Fruit fly (Drosophila melanogaster) whole organism, embryonic: ENCODE measurements around the gene Cyt-c-p.

Experiments used
- Bdp1 ChIP-seq: fragments of 200-800 bp; sonication (Bioruptor generic); optimal IDR thresholded peaks from 3 replicates; lab custom pipeline; 2016; ENCODE audit warnings: missing biosample characterization, missing genetic modification characterization
- CG10209 ChIP-seq: fragments of 200-800 bp; sonication (Bioruptor generic); optimal IDR thresholded peaks from 3 replicates; lab custom pipeline; 2017; ENCODE audit warnings: missing biosample characterization, mild to moderate bottlenecking, missing genetic modification characterization, missing genetic modification reagents
- CG10431 ChIP-seq: fragments of 200-800 bp; sonication (Bioruptor generic); optimal IDR thresholded peaks from 3 replicates; lab custom pipeline; 2018; ENCODE audit warnings: missing biosample characterization, mild to moderate bottlenecking, missing genetic modification characterization
- CG12236 ChIP-seq: fragments of 200-800 bp; sonication (Bioruptor generic); optimal IDR thresholded peaks from 2 replicates; lab custom pipeline; 2016; ENCODE audit warnings: missing biosample characterization, missing genetic modification characterization
- CG13624 ChIP-seq: fragments of 200-800 bp; sonication (Bioruptor generic); optimal IDR thresholded peaks from 2 replicates; lab custom pipeline; 2016; ENCODE audit warnings: missing biosample characterization, missing genetic modification characterization
- CG15479 ChIP-seq: fragments of 200-800 bp; sonication (Bioruptor generic); optimal IDR thresholded peaks from 3 replicates; lab custom pipeline; 2019; ENCODE audit warnings: missing biosample characterization, mild to moderate bottlenecking, missing genetic modification characterization, moderate library complexity
- CG16863 ChIP-seq: fragments of 200-800 bp; sonication (Bioruptor generic); optimal IDR thresholded peaks from 3 replicates; lab custom pipeline; 2016; ENCODE audit warnings: missing biosample characterization, missing genetic modification characterization
- CG1832 ChIP-seq: fragments of 200-800 bp; sonication (Bioruptor generic); optimal IDR thresholded peaks from 2 replicates; lab custom pipeline; 2017; ENCODE audit warnings: missing biosample characterization, mild to moderate bottlenecking, missing genetic modification characterization, inconsistent platforms
- CG31388 ChIP-seq: fragments of 200-800 bp; sonication (Bioruptor generic); optimal IDR thresholded peaks from 2 replicates; lab custom pipeline; 2016; ENCODE audit warnings: missing biosample characterization, missing genetic modification characterization
- CG3995 ChIP-seq: fragments of 200-800 bp; sonication (Bioruptor generic); optimal IDR thresholded peaks from 3 replicates; lab custom pipeline; 2016; ENCODE audit warnings: missing biosample characterization, missing genetic modification characterization
- CG42726 ChIP-seq: fragments of 200-800 bp; sonication (Bioruptor generic); IDR thresholded peaks from 2 replicates; pipeline ENCODE4 v1.3.6; 2022; ENCODE audit warnings: missing biosample characterization, missing genetic modification characterization; ENCODE audit not compliant: partially characterized antibody
- CG4404 ChIP-seq: fragments of 200-800 bp; sonication (Bioruptor generic); IDR thresholded peaks from 2 replicates; pipeline ENCODE4 v1.3.6; 2022; ENCODE audit warnings: missing biosample characterization, missing genetic modification characterization
- CG6683 ChIP-seq: fragments of 200-800 bp; sonication (Bioruptor generic); optimal IDR thresholded peaks from 2 replicates; lab custom pipeline; 2017; ENCODE audit warnings: missing biosample characterization, mild to moderate bottlenecking, missing genetic modification characterization, missing genetic modification reagents
- CG7745 ChIP-seq: fragments of 200-800 bp; sonication (Bioruptor generic); optimal IDR thresholded peaks from 2 replicates; lab custom pipeline; 2018; ENCODE audit warnings: missing biosample characterization, mild to moderate bottlenecking, missing genetic modification characterization, moderate library complexity
- Chrac-16 ChIP-seq: fragments of 200-800 bp; sonication (Bioruptor generic); optimal IDR thresholded peaks from 3 replicates; lab custom pipeline; 2016; ENCODE audit warnings: missing biosample characterization, missing genetic modification characterization
- D ChIP-seq, 2 experiments: fragments of 200-800 bp in 1 of 2; fragments of >200 bp in 1 of 2; sonication (Bioruptor generic) in 1 of 2; optimal IDR thresholded peaks; 2 replicates in 1 of 2; 3 replicates in 1 of 2; lab custom pipeline; 2017; ENCODE audit warnings: mild to moderate bottlenecking in 1 of 2, missing biosample characterization in 1 of 2, missing genetic modification characterization in 1 of 2, missing genetic modification reagents in 1 of 2
- Dip3 ChIP-seq: fragments of 200-800 bp; sonication (Bioruptor generic); optimal IDR thresholded peaks from 3 replicates; lab custom pipeline; 2016; ENCODE audit warnings: missing biosample characterization, missing genetic modification characterization
- Ets65A ChIP-seq: fragments of 200-800 bp; sonication (Bioruptor generic); peaks from one replicate; lab custom pipeline; 2016; ENCODE audit warnings: missing biosample characterization, missing genetic modification characterization
- Ets97D ChIP-seq: fragments of 200-800 bp; sonication (Bioruptor generic); optimal IDR thresholded peaks from 3 replicates; lab custom pipeline; 2016; ENCODE audit warnings: missing biosample characterization, missing genetic modification characterization
- Hand ChIP-seq: fragments of 200-800 bp; sonication (Bioruptor generic); optimal IDR thresholded peaks from 2 replicates; lab custom pipeline; 2017; ENCODE audit warnings: mild to moderate bottlenecking, missing biosample characterization, missing genetic modification reagents, missing genetic modification characterization
- Hmr ChIP-seq: fragments of 200-800 bp; sonication (Bioruptor generic); optimal IDR thresholded peaks from 3 replicates; lab custom pipeline; 2017; ENCODE audit warnings: mild to moderate bottlenecking, missing biosample characterization, missing genetic modification reagents, missing genetic modification characterization
- Hr51 ChIP-seq, 2 experiments: fragments of 200-800 bp; sonication (Bioruptor generic); optimal IDR thresholded peaks; 2 replicates in 1 of 2; 3 replicates in 1 of 2; lab custom pipeline; 2016 to 2018; ENCODE audit warnings: missing biosample characterization in 2 of 2, missing genetic modification characterization in 2 of 2, mild to moderate bottlenecking in 1 of 2, moderate library complexity in 1 of 2
- Kr ChIP-seq: fragments of 200-800 bp; sonication (Bioruptor generic); optimal IDR thresholded peaks from 2 replicates; lab custom pipeline; 2017; ENCODE audit warnings: missing biosample characterization, mild to moderate bottlenecking, missing genetic modification characterization
- Opbp ChIP-seq: fragments of 200-800 bp; sonication (Bioruptor generic); IDR thresholded peaks from 3 replicates; pipeline ENCODE4 v1.3.6; 2022; ENCODE audit warnings: missing biosample characterization, missing genetic modification characterization; ENCODE audit not compliant: partially characterized antibody
- Sry-δ ChIP-seq: fragments of 200-800 bp; sonication (Bioruptor generic); optimal IDR thresholded peaks from 2 replicates; lab custom pipeline; 2016; ENCODE audit warnings: missing biosample characterization, missing genetic modification characterization
- al ChIP-seq: fragments of 200-800 bp; sonication (Bioruptor generic); IDR thresholded peaks from 2 replicates; pipeline ENCODE4 v1.3.6; 2022; ENCODE audit warnings: missing biosample characterization, missing genetic modification characterization
- amos ChIP-seq: fragments of 200-800 bp; sonication (Bioruptor generic); IDR thresholded peaks from 2 replicates; pipeline ENCODE4 v1.3.6; 2022; ENCODE audit warnings: missing biosample characterization, missing genetic modification characterization; ENCODE audit not compliant: partially characterized antibody
- ato ChIP-seq: fragments of 200-800 bp; sonication (Bioruptor generic); IDR thresholded peaks from 2 replicates; pipeline ENCODE4 v1.3.6; 2022; ENCODE audit warnings: missing biosample characterization, missing genetic modification characterization; ENCODE audit not compliant: partially characterized antibody
- cad ChIP-seq: fragments of >200 bp; optimal IDR thresholded peaks from 2 replicates; lab custom pipeline; 2017; ENCODE audit warnings: missing biosample characterization, missing genetic modification characterization
- dan ChIP-seq: fragments of 200-800 bp; sonication (Bioruptor generic); IDR thresholded peaks from 2 replicates; pipeline ENCODE4 v1.3.6; 2022; ENCODE audit warnings: missing biosample characterization, missing genetic modification characterization
- ewg ChIP-seq: fragments of 200-800 bp; sonication (Bioruptor generic); optimal IDR thresholded peaks from 3 replicates; lab custom pipeline; 2017; ENCODE audit warnings: mild to moderate bottlenecking, missing biosample characterization, missing genetic modification reagents, missing genetic modification characterization
- gfzf ChIP-seq: fragments of 200-800 bp; sonication (Bioruptor generic); optimal IDR thresholded peaks from 2 replicates; lab custom pipeline; 2016; ENCODE audit warnings: missing biosample characterization, mild to moderate bottlenecking, missing genetic modification characterization, moderate library complexity
- grn ChIP-seq: fragments of 200-800 bp; sonication (Bioruptor generic); optimal IDR thresholded peaks from 3 replicates; lab custom pipeline; 2017; ENCODE audit warnings: missing biosample characterization, missing genetic modification characterization
- gt ChIP-seq: fragments of 200-800 bp; sonication (Bioruptor generic); IDR thresholded peaks from 2 replicates; pipeline ENCODE4 v1.3.6; 2022; ENCODE audit warnings: missing biosample characterization, missing genetic modification characterization
- insv ChIP-seq, 2 experiments: fragments of 200-800 bp; sonication (Bioruptor generic); optimal IDR thresholded peaks; 3 replicates each; lab custom pipeline; 2016 to 2018; ENCODE audit warnings: missing biosample characterization in 2 of 2, missing genetic modification characterization in 2 of 2
- klu ChIP-seq: fragments of 200-800 bp; sonication (Bioruptor generic); IDR thresholded peaks from 2 replicates; pipeline ENCODE4 v1.3.6; 2022; ENCODE audit warnings: missing biosample characterization, missing genetic modification characterization
- onecut ChIP-seq: fragments of 200-800 bp; sonication (Bioruptor generic); IDR thresholded peaks from 2 replicates; pipeline ENCODE4 v1.3.6; 2022; ENCODE audit warnings: missing biosample characterization, missing genetic modification characterization
- pho ChIP-seq: fragments of 200-800 bp; sonication (Bioruptor generic); optimal IDR thresholded peaks from 2 replicates; lab custom pipeline; 2016; ENCODE audit warnings: missing biosample characterization, missing genetic modification characterization
- ro ChIP-seq: fragments of 200-800 bp; sonication (Bioruptor generic); IDR thresholded peaks from 2 replicates; pipeline ENCODE4 v1.3.6; 2022; ENCODE audit warnings: missing biosample characterization, missing genetic modification characterization
- sc ChIP-seq, 3 experiments: fragments of >200 bp in 2 of 3; fragments of 200-800 bp in 1 of 3; sonication (Bioruptor generic) in 1 of 3; optimal IDR thresholded peaks; 2 replicates in 2 of 3; 3 replicates in 1 of 3; lab custom pipeline; 2017; ENCODE audit warnings: mild to moderate bottlenecking in 1 of 3, missing biosample characterization in 1 of 3, missing genetic modification characterization in 1 of 3, missing genetic modification reagents in 1 of 3
- scrt ChIP-seq: fragments of 200-800 bp; sonication (Bioruptor generic); optimal IDR thresholded peaks from 2 replicates; lab custom pipeline; 2018; ENCODE audit warnings: missing biosample characterization, mild to moderate bottlenecking, missing genetic modification characterization, moderate library complexity
- sd ChIP-seq: fragments of 200-800 bp; sonication (Bioruptor generic); optimal IDR thresholded peaks from 3 replicates; lab custom pipeline; 2018; ENCODE audit warnings: missing biosample characterization, mild to moderate bottlenecking, missing genetic modification characterization, moderate library complexity
- sens-2 ChIP-seq: fragments of 200-800 bp; sonication (Bioruptor generic); IDR thresholded peaks from 2 replicates; pipeline ENCODE4 v1.3.6; 2022; ENCODE audit warnings: missing biosample characterization, missing genetic modification characterization
- slbo ChIP-seq: fragments of 200-800 bp; sonication (Bioruptor generic); IDR thresholded peaks from 2 replicates; pipeline ENCODE4 v1.3.6; 2022; ENCODE audit warnings: missing biosample characterization, missing genetic modification characterization
- slou ChIP-seq: fragments of 200-800 bp; sonication (Bioruptor generic); optimal IDR thresholded peaks from 3 replicates; lab custom pipeline; 2016; ENCODE audit warnings: missing biosample characterization, missing genetic modification characterization
- so ChIP-seq: fragments of 200-800 bp; sonication (Bioruptor generic); IDR thresholded peaks from 3 replicates; pipeline ENCODE4 v1.3.6; 2022; ENCODE audit warnings: missing biosample characterization, missing genetic modification characterization
- tup ChIP-seq: fragments of 200-800 bp; sonication (Bioruptor generic); optimal IDR thresholded peaks from 2 replicates; lab custom pipeline; 2016; ENCODE audit warnings: missing biosample characterization, mild to moderate bottlenecking, missing genetic modification characterization, moderate library complexity
- twi ChIP-seq: fragments of 200-800 bp; optimal IDR thresholded peaks from 2 replicates; lab custom pipeline; 2019; ENCODE audit warnings: missing biosample characterization, mild to moderate bottlenecking, missing genetic modification characterization, moderate library complexity

Cyt-c-p gene

dm6 chr2L:16743055-16743805 lies 23.5 kb downstream of the Cyt-c-p start, which contains the start of the genes LSm7 and BuGZ (continued):
- TF ChIP-seq amos (peak; percentile 45; the same call in 1 of the 2 replicates), CG13624 (GFP tag; lab: Kevin White, UChicago) (peak; percentile 34), CG1832 (GFP tag; lab: Kevin White, UChicago) (no peak), sc (optimal IDR thresholded peaks at IDR 0.05; lab: Kevin White, UChicago) (no peak), sc (GFP tag; optimal IDR thresholded peaks at IDR 0.05; lab: Kevin White, UChicago) (no peak), Hmr (GFP tag; lab: Kevin White, UChicago) (no peak), ro (GFP tag; lab: Robert Waterston, UW) (no peak), CG10209 (GFP tag; lab: Kevin White, UChicago) (no peak), sd (tag; lab: Kevin White, UChicago) (no peak), Kr (GFP tag; lab: Kevin White, UChicago) (no peak), Sry-δ (GFP tag; lab: Kevin White, UChicago) (peak; percentile 63), scrt (GFP tag; lab: Kevin White, UChicago) (no peak), Opbp (peak; percentile 37; the same call in 1 of the 3 replicates), klu (GFP tag; lab: Robert Waterston, UW) (no peak), Hr51 (GFP tag; optimal IDR thresholded peaks at IDR 0.05; lab: Kevin White, UChicago) (peak in 1 of 2 experiments; percentile 10), Bdp1 (GFP tag; lab: Kevin White, UChicago) (no peak), onecut (GFP tag; lab: Robert Waterston, UW) (peak; percentile 70; the same call in 1 of the 2 replicates), cad (GFP tag; lab: Kevin White, UChicago) (no peak), CG31388 (GFP tag; lab: Kevin White, UChicago) (no peak), CG7745 (tag; lab: Kevin White, UChicago) (no peak), Ets65A (GFP tag; lab: Kevin White, UChicago) (peak; percentile 69), CG15479 (no peak), ewg (GFP tag; lab: Kevin White, UChicago) (peak; percentile 36), D (optimal IDR thresholded peaks at IDR 0.05; lab: Kevin White, UChicago) (no peak), D (GFP tag; optimal IDR thresholded peaks at IDR 0.05; lab: Kevin White, UChicago) (peak; percentile 29), CG10431 (peak; percentile 59), dan (no peak), slbo (GFP tag; lab: Robert Waterston, UW) (peak; percentile 24; the same call in 1 of the 2 replicates), grn (no peak), so (GFP tag; lab: Robert Waterston, UW) (no peak), Ets97D (peak; percentile 31), CG12236 (GFP tag; lab: Kevin White, UChicago) (no peak), tup (no peak), CG6683 (GFP tag; lab: Kevin White, UChicago) (no peak), CG4404 (GFP tag; lab: Robert Waterston, UW) (no peak), Dip3 (GFP tag; lab: Kevin White, UChicago) (no peak), gfzf (GFP tag; lab: Kevin White, UChicago) (peak; percentile 83), sens-2 (GFP tag; lab: Robert Waterston, UW) (no peak), ato (GFP tag; lab: Robert Waterston, UW) (no peak), Hand (GFP tag; lab: Kevin White, UChicago) (no peak), CG16863 (no peak), slou (GFP tag; lab: Kevin White, UChicago) (peak; percentile 23), CG42726 (GFP tag; lab: Robert Waterston, UW) (no peak), pho (no peak), insv (GFP tag; optimal IDR thresholded peaks at IDR 0.05; lab: Kevin White, UChicago) (peak in 1 of 2 experiments; percentile 42), gt (GFP tag; lab: Robert Waterston, UW) (no peak), al (no peak), CG3995 (peak; percentile 92), Chrac-16 (peak; percentile 20), twi (tag; lab: Kevin White, UChicago) (no peak)
